Worm (Caenorhabditis elegans) whole organism, late embryonic: ENCODE data around the gene wrb-1.
A peak's percentile ranks its signal among the peaks of the same experiment; 100 is the strongest.

Experiments used
- F13H6.1 ChIP-seq: sonication (generic microtip); optimal IDR thresholded peaks from 2 replicates; lab custom pipeline; 2016; ENCODE audit warnings: missing genetic modification characterization, missing compliant biosample characterization
- K09A11.1 ChIP-seq: sonication (generic microtip); optimal IDR thresholded peaks from 2 replicates; lab custom pipeline; 2017; ENCODE audit warnings: antibody characterized with exemption, mild to moderate bottlenecking, missing genetic modification characterization, missing compliant biosample characterization; ENCODE audit not compliant: insufficient read depth
- ama-1 ChIP-seq: fragments of 150-350 bp; optimal IDR thresholded peaks from 2 replicates; lab custom pipeline; 2014
- ceh-14 ChIP-seq: sonication (generic microtip); optimal IDR thresholded peaks from 2 replicates; lab custom pipeline; 2016; ENCODE audit warnings: missing genotype, missing genetic modification characterization, missing compliant biosample characterization
- ceh-18 ChIP-seq: sonication (generic microtip); optimal IDR thresholded peaks from 2 replicates; lab custom pipeline; 2016; ENCODE audit warnings: missing genetic modification characterization, missing compliant biosample characterization
- ceh-19 ChIP-seq: fragments of 200-800 bp; sonication (Bioruptor generic); optimal IDR thresholded peaks from 2 replicates; lab custom pipeline; 2018; ENCODE audit warnings: mild to moderate bottlenecking, missing genetic modification characterization, missing compliant biosample characterization
- ceh-22 ChIP-seq: sonication (generic microtip); optimal IDR thresholded peaks from 2 replicates; lab custom pipeline; 2017; ENCODE audit warnings: missing biosample characterization, missing genetic modification characterization
- ceh-24 ChIP-seq: sonication (generic microtip); optimal IDR thresholded peaks from 2 replicates; lab custom pipeline; 2016; ENCODE audit warnings: mild to moderate bottlenecking, missing genetic modification characterization, missing compliant biosample characterization
- ceh-31 ChIP-seq: sonication (generic microtip); optimal IDR thresholded peaks from 2 replicates; lab custom pipeline; 2016; ENCODE audit warnings: missing genetic modification characterization, missing compliant biosample characterization
- ceh-34 ChIP-seq: sonication (generic microtip); optimal IDR thresholded peaks from 2 replicates; lab custom pipeline; 2016; ENCODE audit warnings: mild to moderate bottlenecking, missing genetic modification characterization, missing compliant biosample characterization
- ceh-6 ChIP-seq: fragments of 200-800 bp; sonication (Bioruptor generic); optimal IDR thresholded peaks from 2 replicates; lab custom pipeline; 2018; ENCODE audit warnings: mild to moderate bottlenecking, missing genetic modification characterization, missing compliant biosample characterization
- ceh-9 ChIP-seq: sonication (generic microtip); optimal IDR thresholded peaks from 2 replicates; lab custom pipeline; 2016; ENCODE audit warnings: mild to moderate bottlenecking, missing genetic modification characterization, inconsistent platforms, missing compliant biosample characterization
- dve-1 ChIP-seq: sonication (generic microtip); optimal IDR thresholded peaks from 2 replicates; lab custom pipeline; 2017; ENCODE audit warnings: antibody characterized with exemption, mild to moderate bottlenecking, missing genetic modification characterization, missing compliant biosample characterization
- eyg-1 ChIP-seq: sonication (generic microtip); optimal IDR thresholded peaks from 2 replicates; lab custom pipeline; 2016; ENCODE audit warnings: missing genotype, missing genetic modification characterization, missing compliant biosample characterization
- fax-1 ChIP-seq: sonication (generic microtip); optimal IDR thresholded peaks from 2 replicates; lab custom pipeline; 2016; ENCODE audit warnings: missing genotype, missing genetic modification characterization, missing compliant biosample characterization
- gmeb-2 ChIP-seq: sonication (generic microtip); optimal IDR thresholded peaks from 2 replicates; lab custom pipeline; 2016; ENCODE audit warnings: missing genetic modification characterization, inconsistent platforms, missing compliant biosample characterization
- hlh-13 ChIP-seq: fragments of 200-800 bp; sonication (Bioruptor generic); optimal IDR thresholded peaks from 2 replicates; lab custom pipeline; 2018; ENCODE audit warnings: mild to moderate bottlenecking, missing genetic modification characterization, missing compliant biosample characterization
- lin-11 ChIP-seq: fragments of 200-800 bp; sonication (Bioruptor generic); optimal IDR thresholded peaks from 2 replicates; lab custom pipeline; 2018; ENCODE audit warnings: mild to moderate bottlenecking, missing genetic modification characterization, missing compliant biosample characterization
- mec-3 ChIP-seq: sonication (generic microtip); optimal IDR thresholded peaks from 2 replicates; lab custom pipeline; 2016; ENCODE audit warnings: borderline replicate concordance, missing genetic modification characterization, missing compliant biosample characterization
- nfya-1 ChIP-seq: sonication (generic microtip); optimal IDR thresholded peaks from 2 replicates; lab custom pipeline; 2017; ENCODE audit warnings: missing genetic modification characterization, mild to moderate bottlenecking, missing compliant biosample characterization, antibody characterized with exemption, moderate library complexity
- nhr-11 ChIP-seq: fragments of 150-350 bp; optimal IDR thresholded peaks from 2 replicates; lab custom pipeline; 2014; ENCODE audit warnings: missing biosample characterization, missing genetic modification characterization
- pag-3 ChIP-seq: sonication (generic microtip); optimal IDR thresholded peaks from 2 replicates; lab custom pipeline; 2016; ENCODE audit warnings: missing compliant biosample characterization, missing genetic modification characterization, borderline replicate concordance
- pat-9 ChIP-seq: fragments of 200-800 bp; sonication (Bioruptor generic); optimal IDR thresholded peaks from 2 replicates; lab custom pipeline; 2018; ENCODE audit warnings: mild to moderate bottlenecking, missing genetic modification characterization, moderate library complexity, missing compliant biosample characterization
- pqm-1 ChIP-seq: sonication (generic microtip); optimal IDR thresholded peaks from 2 replicates; lab custom pipeline; 2016; ENCODE audit warnings: missing genetic modification characterization, missing compliant biosample characterization
- pros-1 ChIP-seq: fragments of 150-350 bp; optimal IDR thresholded peaks from 2 replicates; lab custom pipeline; 2014; ENCODE audit warnings: missing biosample characterization, missing genetic modification reagents, missing genetic modification characterization
- rnt-1 ChIP-seq: sonication (generic microtip); optimal IDR thresholded peaks from 2 replicates; lab custom pipeline; 2016; ENCODE audit warnings: missing genetic modification characterization, missing compliant biosample characterization
- sox-4 ChIP-seq: sonication (generic microtip); optimal IDR thresholded peaks from 2 replicates; lab custom pipeline; 2017; ENCODE audit warnings: mild to moderate bottlenecking, missing genetic modification characterization, inconsistent platforms, missing compliant biosample characterization
- tbx-2 ChIP-seq: sonication (generic microtip); optimal IDR thresholded peaks from 2 replicates; lab custom pipeline; 2016; ENCODE audit warnings: missing genetic modification characterization, missing compliant biosample characterization
- tbx-7 ChIP-seq: sonication (generic microtip); optimal IDR thresholded peaks from 2 replicates; lab custom pipeline; 2016; ENCODE audit warnings: missing genotype, missing genetic modification characterization, missing compliant biosample characterization
- unc-3 ChIP-seq, 2 experiments: fragments of 200-800 bp in 1 of 2; sonication (Bioruptor generic) in 1 of 2; sonication (generic microtip) in 1 of 2; conservative IDR thresholded peaks in 1 of 2; optimal IDR thresholded peaks in 1 of 2; 2 replicates each; pipeline versions ENCODE4 v1.3.6 to Lab custom; 2016 to 2022; ENCODE audit warnings: missing compliant biosample characterization in 2 of 2, missing genetic modification characterization in 2 of 2, missing genetic modification reagents in 1 of 2
- unc-42 ChIP-seq: sonication (generic microtip); optimal IDR thresholded peaks from 2 replicates; lab custom pipeline; 2016; ENCODE audit warnings: missing genotype, missing genetic modification characterization, missing compliant biosample characterization
- unc-55 ChIP-seq: sonication (generic microtip); optimal IDR thresholded peaks from 2 replicates; lab custom pipeline; 2017; ENCODE audit warnings: missing biosample characterization, missing genetic modification reagents, missing genetic modification characterization
- unc-86 ChIP-seq: sonication (generic microtip); optimal IDR thresholded peaks from 2 replicates; lab custom pipeline; 2016; ENCODE audit warnings: missing genetic modification characterization, missing compliant biosample characterization

Gene wrb-1

DNA sequence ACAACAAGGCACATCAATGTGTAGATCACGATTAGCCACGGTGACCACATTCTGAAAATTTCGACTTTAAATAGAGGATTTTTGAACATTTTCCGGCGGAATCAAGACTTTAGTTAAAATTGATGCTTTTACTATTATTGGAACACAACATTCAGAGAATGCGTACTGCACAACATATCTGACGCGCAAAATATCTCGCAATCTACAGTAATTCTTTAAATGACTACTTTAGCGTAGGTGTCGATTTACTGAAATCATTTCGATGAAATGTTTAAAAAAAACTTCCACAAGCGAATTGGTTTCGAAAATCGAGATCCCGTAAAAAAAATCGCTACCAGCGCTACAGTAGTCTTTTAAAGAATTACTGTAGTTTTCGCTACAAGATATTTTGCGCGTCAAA lies 24.6 kb downstream of the wrb-1 start, which contains the start of gene Y50D4A.10:
Y50D4A.10 (minus strand) TSS at position 57 of the 400 bp plus-strand sequence.
- TF ChIP-seq ama-1, result no peak
- TF ChIP-seq nhr-11 (tag; lab: Kevin White, UChicago), result no peak
- TF ChIP-seq sox-4 (tag; lab: Kevin White, UChicago), result no peak
- no peak for TF ChIP-seq fax-1
- TF ChIP-seq ceh-14 (tag; lab: Kevin White, UChicago), result no peak
- TF ChIP-seq K09A11.1 (tag; lab: Kevin White, UChicago), result no peak
- TF ChIP-seq ceh-9, result no peak
- TF ChIP-seq ceh-6 (GFP tag; lab: Kevin White, UChicago), result no peak

ce11 chrV:1223559-1223958 lies 27.7 kb downstream of the wrb-1 start:
- TF ChIP-seq pqm-1 (tag; lab: Kevin White, UChicago) (no peak), unc-42 (peak; percentile 81)

DNA sequence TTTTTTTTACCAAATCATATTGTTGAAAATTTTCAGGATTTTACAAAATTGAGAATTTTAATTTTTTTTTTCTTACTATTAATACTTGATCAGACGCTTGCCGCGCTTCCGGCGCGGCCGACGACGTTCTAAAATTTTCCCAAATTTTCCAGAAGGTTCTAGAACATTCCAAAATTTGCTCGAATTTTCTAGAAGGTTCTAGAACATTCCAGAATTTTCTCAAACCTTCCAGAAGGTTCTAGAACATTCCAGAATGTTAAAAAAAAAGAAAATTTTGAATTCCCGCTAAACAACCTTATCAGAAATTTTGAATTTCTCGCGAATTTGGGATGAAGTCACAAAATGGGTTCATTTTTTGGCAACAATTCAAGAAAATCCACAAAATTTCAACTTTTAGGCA lies 30.4 kb downstream of the wrb-1 start:
- no peak for TF ChIP-seq unc-3 (GFP tag; conservative IDR thresholded peaks at IDR 0.05; lab: Robert Waterston, UW)
- no peak for TF ChIP-seq unc-3 (tag; optimal IDR thresholded peaks at IDR 0.05; lab: Kevin White, UChicago)
- no peak for TF ChIP-seq F13H6.1

DNA sequence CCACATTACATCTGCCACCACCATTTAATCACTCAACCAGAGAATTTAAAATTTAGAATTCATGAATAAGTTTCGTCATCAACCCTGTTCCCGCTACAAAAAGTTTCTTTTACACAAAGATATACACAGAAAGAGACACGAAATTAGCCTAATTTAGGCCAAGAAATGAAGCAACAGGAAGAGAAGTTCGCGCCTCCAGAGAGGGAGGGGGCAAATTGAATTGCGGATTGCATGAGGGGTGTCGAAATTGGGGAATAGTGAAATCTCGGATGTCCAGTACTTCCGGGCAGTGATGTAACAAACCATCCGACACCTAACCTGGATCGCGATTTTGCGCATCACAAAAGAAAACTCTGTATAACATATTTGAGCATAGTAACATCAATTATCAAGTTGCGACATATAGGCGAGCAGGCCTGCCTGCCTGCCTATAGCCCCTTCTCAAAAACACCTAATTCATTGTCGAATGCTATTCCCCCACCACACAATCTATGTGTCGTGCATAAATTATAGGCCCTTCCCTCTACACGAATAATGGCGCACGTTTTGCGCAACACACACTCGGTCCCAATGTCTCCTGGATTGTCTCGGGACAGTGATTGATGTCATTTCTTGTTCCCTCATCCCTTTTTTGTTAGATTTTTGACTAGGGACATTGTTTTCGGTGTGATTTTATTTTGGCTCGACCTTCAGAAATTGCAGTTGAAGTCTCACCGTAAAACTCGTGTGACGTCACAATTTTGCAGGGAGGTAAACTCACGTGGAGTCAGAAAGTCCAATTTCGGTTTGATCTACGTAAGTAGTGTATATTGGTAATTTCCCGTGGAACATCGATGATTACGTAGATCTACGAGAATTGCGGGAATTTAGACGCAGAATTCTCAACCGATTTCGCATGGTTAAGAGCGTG lies 32.1 kb downstream of the wrb-1 start:
- TF ChIP-seq ceh-31, result peak; percentile 5
- TF ChIP-seq unc-42, result peak; percentile 79
- TF ChIP-seq unc-55 (GFP tag; lab: Kevin White, UChicago), result peak; percentile 5
- TF ChIP-seq F13H6.1, result no peak

ce11 chrV:1228884-1229662 lies 33.2 kb downstream of the wrb-1 start:
- no peak for TF ChIP-seq ceh-19 (GFP tag; lab: Kevin White, UChicago)
- peak; percentile 45 for TF ChIP-seq unc-55 (GFP tag; lab: Kevin White, UChicago)
- TF ChIP-seq ceh-22, result no peak
- TF ChIP-seq nhr-11 (tag; lab: Kevin White, UChicago), result no peak
- no peak for TF ChIP-seq tbx-2 (tag; lab: Kevin White, UChicago)

DNA sequence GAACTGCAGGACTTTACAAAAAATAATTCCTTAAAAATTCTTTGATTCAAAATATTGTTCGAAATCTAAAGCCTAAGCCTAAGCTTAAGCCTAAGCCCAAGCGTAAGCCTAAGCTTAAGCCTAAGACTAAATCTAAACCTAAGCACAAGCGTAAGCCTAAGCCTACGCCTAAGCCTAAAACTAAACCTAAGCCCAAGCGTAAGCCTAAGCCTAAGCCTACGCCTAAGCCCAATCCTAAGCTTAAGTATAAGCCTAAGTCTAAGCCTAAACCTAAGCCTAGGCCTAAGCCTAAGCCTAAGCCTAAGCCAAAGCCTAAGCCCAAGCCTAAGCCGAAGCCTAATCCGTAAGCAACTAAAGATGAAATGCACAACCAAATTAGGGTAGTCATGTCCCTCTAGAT lies 34.7 kb downstream of the wrb-1 start:
- no peak for TF ChIP-seq ceh-18 (tag; lab: Kevin White, UChicago)
- peak; percentile 85 for TF ChIP-seq dve-1 (tag; lab: Kevin White, UChicago)

ce11 chrV:1232574-1232973 lies 36.7 kb downstream of the wrb-1 start:
- TF ChIP-seq pat-9 (tag; lab: Kevin White, UChicago) (no peak), dve-1 (tag; lab: Kevin White, UChicago) (no peak), ceh-34 (tag; lab: Kevin White, UChicago) (no peak), rnt-1 (tag; lab: Kevin White, UChicago) (no peak), pag-3 (no peak), ceh-24 (tag; lab: Kevin White, UChicago) (no peak)

DNA sequence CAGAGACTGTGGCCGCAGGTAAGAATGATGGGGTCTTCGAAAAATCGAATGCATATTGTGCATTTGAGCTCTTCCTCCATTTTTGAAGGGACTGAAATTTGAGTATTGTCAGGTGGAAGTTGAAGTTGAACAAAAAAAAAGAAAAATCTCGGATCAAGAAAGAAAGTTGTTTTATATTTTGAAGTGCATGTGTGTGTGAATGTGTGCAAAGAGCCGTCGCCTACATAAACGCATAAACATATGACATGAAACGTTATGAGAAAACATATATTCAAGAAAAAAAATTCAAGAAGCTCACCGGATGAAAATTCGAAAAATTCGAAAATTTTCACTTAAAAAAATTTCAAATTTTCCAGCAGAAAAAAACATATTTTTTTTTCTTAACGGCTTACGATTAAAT lies 39.5 kb downstream of the wrb-1 start, which contains the start of gene madd-2:
madd-2 (minus strand) TSS at position 101 of the 400 bp plus-strand sequence.
- TF ChIP-seq eyg-1 (tag; lab: Kevin White, UChicago) (no peak), lin-11 (no peak), ceh-34 (tag; lab: Kevin White, UChicago) (no peak), gmeb-2 (tag; lab: Kevin White, UChicago) (no peak), nhr-11 (tag; lab: Kevin White, UChicago) (no peak), pros-1 (tag; lab: Kevin White, UChicago) (no peak), mec-3 (tag; lab: Kevin White, UChicago) (no peak), hlh-13 (GFP tag; lab: Kevin White, UChicago) (no peak), nfya-1 (tag; lab: Kevin White, UChicago) (no peak), ceh-22 (no peak), unc-86 (tag; lab: Kevin White, UChicago) (no peak), tbx-7 (tag; lab: Kevin White, UChicago) (no peak), sox-4 (tag; lab: Kevin White, UChicago) (no peak), F13H6.1 (no peak)
